Worm (Caenorhabditis elegans): ENCODE results near the gene Y25C1A.6.

The Y25C1A.6 gene

ce11 chrII:3048989-3049388, 11.9 kb upstream of the Y25C1A.6 start:
- TF ChIP-seq lin-39 (tag; optimal IDR thresholded peaks at IDR 0.05) (no peak), ceh-82 (tag; optimal IDR thresholded peaks at IDR 0.05) (no peak), ztf-4 (tag; optimal IDR thresholded peaks at IDR 0.05) (no peak), fos-1 (tag; optimal IDR thresholded peaks at IDR 0.05) (no peak), zag-1 (tag; optimal IDR thresholded peaks at IDR 0.05) (no peak), nfya-1 (tag; optimal IDR thresholded peaks at IDR 0.05; ENCODE audit: insufficient read depth) (no peak), daf-12 (tag; optimal IDR thresholded peaks at IDR 0.05) (no peak), eor-1 (tag; optimal IDR thresholded peaks at IDR 0.05) (no peak), pqm-1 (tag; optimal IDR thresholded peaks at IDR 0.05) (no peak)

ce11 chrII:3050703-3051102, 10.2 kb upstream of the Y25C1A.6 start, which contains the start of gene sri-31:
sri-31 (plus strand) TSS chrII:3051003.
- TF ChIP-seq elt-3 (tag; optimal IDR thresholded peaks at IDR 0.05) (no peak), nhr-11 (tag; optimal IDR thresholded peaks at IDR 0.05) (no peak), ZK546.5 (tag; optimal IDR thresholded peaks at IDR 0.05) (no peak), lin-15B (tag; optimal IDR thresholded peaks at IDR 0.05) (no peak), pha-4 (tag; optimal IDR thresholded peaks at IDR 0.05) (no peak), unc-62 (GFP tag; optimal IDR thresholded peaks at IDR 0.05) (no peak), lin-39 (tag; optimal IDR thresholded peaks at IDR 0.05) (no peak), hmg-11 (tag; optimal IDR thresholded peaks at IDR 0.05) (no peak), fkh-10 (GFP tag; optimal IDR thresholded peaks at IDR 0.05) (no peak), mdl-1 (tag; optimal IDR thresholded peaks at IDR 0.05) (no peak), nhr-77 (tag; optimal IDR thresholded peaks at IDR 0.05) (no peak), egl-27 (tag; optimal IDR thresholded peaks at IDR 0.05) (no peak), nhr-43 (tag; optimal IDR thresholded peaks at IDR 0.05; ENCODE audit: poor library complexity, severe bottlenecking) (no peak), elt-2 (tag; optimal IDR thresholded peaks at IDR 0.05) (no peak), nhr-237 (tag; optimal IDR thresholded peaks at IDR 0.05) (no peak), ama-1 (optimal IDR thresholded peaks at IDR 0.05) (no peak)

DNA sequence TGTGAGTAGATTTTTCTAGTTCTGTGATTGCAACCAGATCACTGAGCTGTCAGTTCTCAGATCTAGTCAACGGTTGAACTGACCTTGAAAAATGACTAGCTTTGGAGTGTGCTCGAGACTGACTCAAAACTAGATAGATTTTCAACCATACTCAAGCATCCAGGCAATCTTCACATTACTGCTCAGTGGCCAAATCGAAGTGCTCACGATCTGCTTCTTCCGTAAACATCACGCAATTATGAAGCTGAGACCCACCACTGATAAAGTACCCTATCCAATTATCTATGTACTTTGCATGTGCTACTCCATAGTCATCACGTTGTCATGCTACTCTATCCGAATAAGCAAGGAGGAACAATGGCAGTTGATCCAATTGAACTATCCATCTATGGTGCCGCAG, 9.6 kb upstream of the Y25C1A.6 start:
- TF ChIP-seq sea-2 (GFP tag; optimal IDR thresholded peaks at IDR 0.05) (no peak), nhr-237 (tag; optimal IDR thresholded peaks at IDR 0.05) (no peak), nhr-76 (tag; optimal IDR thresholded peaks at IDR 0.05) (no peak), ama-1 (optimal IDR thresholded peaks at IDR 0.05) (no peak), elt-1 (tag; optimal IDR thresholded peaks at IDR 0.05) (no peak), fos-1 (tag; optimal IDR thresholded peaks at IDR 0.05) (no peak)

ce11 chrII:3052843-3053242, 8.0 kb upstream of the Y25C1A.6 start:
- TF ChIP-seq nhr-67 (tag; optimal IDR thresholded peaks at IDR 0.05) = no peak
- no peak for TF ChIP-seq nhr-43 (tag; optimal IDR thresholded peaks at IDR 0.05; ENCODE audit: poor library complexity, severe bottlenecking)
- no peak for TF ChIP-seq eor-1 (tag; optimal IDR thresholded peaks at IDR 0.05)
- no peak for TF ChIP-seq fos-1 (tag; optimal IDR thresholded peaks at IDR 0.05)
- TF ChIP-seq nhr-28 (tag; optimal IDR thresholded peaks at IDR 0.05) = no peak
- no peak for TF ChIP-seq mml-1 (tag; optimal IDR thresholded peaks at IDR 0.05)
- TF ChIP-seq skn-1 (tag; optimal IDR thresholded peaks at IDR 0.05) = no peak
- TF ChIP-seq nhr-25 (tag; optimal IDR thresholded peaks at IDR 0.05) = no peak
- TF ChIP-seq fkh-10 (GFP tag; optimal IDR thresholded peaks at IDR 0.05) = no peak
- no peak for TF ChIP-seq nhr-23 (tag; optimal IDR thresholded peaks at IDR 0.05)

DNA sequence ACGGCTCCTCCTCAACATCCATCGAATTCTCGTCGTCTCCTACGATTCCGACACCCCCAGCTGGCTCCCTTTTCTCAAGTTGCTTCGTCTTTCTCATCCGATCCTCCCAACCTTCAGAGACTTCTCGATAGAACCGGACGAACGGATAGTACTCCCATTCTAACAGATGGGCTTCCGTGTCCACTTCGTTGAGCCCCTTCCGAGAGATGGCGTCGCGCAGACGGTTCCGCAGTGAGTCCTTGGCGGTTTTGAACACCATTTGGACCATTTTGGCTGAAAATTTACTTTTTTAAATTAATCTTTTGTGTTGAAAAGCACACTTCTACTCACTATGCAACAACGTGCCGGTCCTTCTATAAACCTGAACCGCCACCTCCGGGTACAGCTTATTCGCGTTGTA, 7.2 kb upstream of the Y25C1A.6 start:
- TF ChIP-seq fkh-2 (tag; optimal IDR thresholded peaks at IDR 0.05) (no peak), nhr-77 (tag; optimal IDR thresholded peaks at IDR 0.05) (no peak), egl-5 (tag; optimal IDR thresholded peaks at IDR 0.05) (no peak), eor-1 (tag; optimal IDR thresholded peaks at IDR 0.05) (no peak), nhr-43 (tag; optimal IDR thresholded peaks at IDR 0.05; ENCODE audit: poor library complexity, severe bottlenecking) (no peak), zag-1 (tag; optimal IDR thresholded peaks at IDR 0.05) (no peak), pqm-1 (tag; optimal IDR thresholded peaks at IDR 0.05) (no peak), ceh-16 (tag; optimal IDR thresholded peaks at IDR 0.05) (no peak), elt-1 (tag; optimal IDR thresholded peaks at IDR 0.05) (no peak), R02D3.7 (tag; optimal IDR thresholded peaks at IDR 0.05) (no peak), pha-4 (tag; optimal IDR thresholded peaks at IDR 0.05) (no peak), sea-2 (GFP tag; optimal IDR thresholded peaks at IDR 0.05) (no peak), nfya-1 (tag; optimal IDR thresholded peaks at IDR 0.05; ENCODE audit: insufficient read depth) (no peak), snpc-4 (tag; optimal IDR thresholded peaks at IDR 0.05) (no peak), fos-1 (tag; optimal IDR thresholded peaks at IDR 0.05) (no peak)

Data from whole organism, L3 larva.